Fruit fly (Drosophila melanogaster) whole organism, embryonic: Measurements from ENCODE around the gene CG6465.

Experiments used
- ara ChIP-seq: fragments of 200-800 bp; sonication (Bioruptor generic); IDR thresholded peaks from 2 replicates; pipeline ENCODE4 v1.3.6; 2022; ENCODE audit warnings: missing biosample characterization, missing genetic modification characterization
- kni ChIP-seq: fragments of 200-800 bp; sonication (Bioruptor generic); optimal IDR thresholded peaks from 3 replicates; lab custom pipeline; 2017; ENCODE audit warnings: mild to moderate bottlenecking, missing biosample characterization, missing genetic modification reagents, missing genetic modification characterization

- TF ChIP-seq ara, result no peak
- no peak for TF ChIP-seq kni
Observed at dm6 chr3R:10654642-10655041, 22.4 kb downstream of the CG6465 start.
